Worm (Caenorhabditis elegans) whole organism, L4 larva: ENCODE data around the gene sra-27.

ENCODE experiments used
- F26F4.8 ChIP-seq: fragments of 200-800 bp; sonication (Bioruptor generic); conservative IDR thresholded peaks from 2 replicates; pipeline ENCODE4 v1.3.6; 2022; ENCODE audit warnings: missing genetic modification characterization, missing compliant biosample characterization
- F37D6.2 ChIP-seq: sonication (generic microtip); optimal IDR thresholded peaks from 2 replicates; lab custom pipeline; 2016; ENCODE audit warnings: mild to moderate bottlenecking, missing genetic modification characterization, missing compliant biosample characterization
- F44E2.7 ChIP-seq: fragments of 200-800 bp; sonication (Bioruptor generic); IDR thresholded peaks from 2 replicates; pipeline ENCODE4 v2.1.2; 2022; ENCODE audit warnings: missing genetic modification characterization, missing compliant biosample characterization
- F49E8.2 ChIP-seq: sonication (generic microtip); optimal IDR thresholded peaks from 2 replicates; lab custom pipeline; 2016; ENCODE audit warnings: missing compliant biosample characterization, mild to moderate bottlenecking, missing genetic modification characterization, borderline replicate concordance
- R02D3.7 ChIP-seq: fragments of 150-350 bp; sonication (generic microtip); optimal IDR thresholded peaks from 3 replicates; lab custom pipeline; 2014; ENCODE audit warnings: missing biosample characterization, missing genetic modification characterization
- ZK546.5 ChIP-seq, 2 experiments: sonication (generic microtip); optimal IDR thresholded peaks; 2 replicates each; lab custom pipeline; 2017; ENCODE audit warnings: missing biosample characterization in 2 of 2, missing genetic modification characterization in 2 of 2
- aha-1 ChIP-seq: fragments of 150-350 bp; peaks from one replicate; lab custom pipeline; 2014; ENCODE audit warnings: missing biosample characterization, missing genetic modification characterization
- attf-4 ChIP-seq: sonication (generic microtip); optimal IDR thresholded peaks from 3 replicates; lab custom pipeline; 2017; ENCODE audit warnings: missing biosample characterization, missing genetic modification characterization
- ceh-44 ChIP-seq: fragments of 200-800 bp; sonication (Bioruptor generic); IDR thresholded peaks from 2 replicates; pipeline ENCODE4 v1.3.6; 2022; ENCODE audit warnings: missing genetic modification reagents, missing genetic modification characterization, missing compliant biosample characterization
- ceh-62 ChIP-seq: sonication (generic microtip); optimal IDR thresholded peaks from 2 replicates; lab custom pipeline; 2017; ENCODE audit warnings: missing biosample characterization, missing genetic modification characterization
- ces-1 ChIP-seq: fragments of 150-350 bp; sonication (generic microtip); optimal IDR thresholded peaks from 4 replicates; lab custom pipeline; 2014; ENCODE audit warnings: missing biosample characterization, missing genetic modification reagents, missing genetic modification characterization
- ctbp-1 ChIP-seq: fragments of 200-800 bp; sonication (Bioruptor generic); IDR thresholded peaks from 2 replicates; pipeline ENCODE4 v1.3.6; 2022; ENCODE audit warnings: missing genetic modification reagents, missing genetic modification characterization, missing compliant biosample characterization
- daf-16 ChIP-seq, 3 experiments: sonication (generic microtip); optimal IDR thresholded peaks; 2 replicates each; lab custom pipeline; 2016 to 2017; ENCODE audit warnings: missing genetic modification characterization in 3 of 3, missing genetic modification reagents in 3 of 3, mild to moderate bottlenecking in 2 of 3, missing compliant biosample characterization in 2 of 3, missing biosample characterization in 1 of 3, moderate library complexity in 1 of 3
- daf-19 ChIP-seq: fragments of 200-800 bp; sonication (Bioruptor generic); conservative IDR thresholded peaks from 2 replicates; pipeline ENCODE4 v1.3.6; 2022; ENCODE audit warnings: missing genetic modification characterization, missing compliant biosample characterization
- dpl-1 ChIP-seq: fragments of 150-350 bp; optimal IDR thresholded peaks from 2 replicates; lab custom pipeline; 2014; ENCODE audit warnings: missing biosample characterization, missing genetic modification reagents, missing genetic modification characterization
- duxl-1 ChIP-seq: sonication (generic microtip); optimal IDR thresholded peaks from 2 replicates; lab custom pipeline; 2016; ENCODE audit warnings: mild to moderate bottlenecking, missing genetic modification characterization, moderate library complexity, missing compliant biosample characterization; ENCODE audit not compliant: poor library complexity
- dve-1 ChIP-seq: sonication (generic microtip); optimal IDR thresholded peaks from 2 replicates; lab custom pipeline; 2017; ENCODE audit warnings: antibody characterized with exemption, mild to moderate bottlenecking, missing genetic modification characterization, missing compliant biosample characterization; ENCODE audit not compliant: insufficient read depth
- egl-43 ChIP-seq: fragments of 200-800 bp; sonication (Bioruptor generic); IDR thresholded peaks from 2 replicates; pipeline ENCODE4 v1.3.6; 2022; ENCODE audit warnings: missing genetic modification reagents, missing genetic modification characterization, missing compliant biosample characterization
- fkh-10 ChIP-seq: fragments of 150-350 bp; optimal IDR thresholded peaks from 2 replicates; lab custom pipeline; 2014; ENCODE audit warnings: missing biosample characterization, missing genetic modification reagents, missing genetic modification characterization
- gei-8 ChIP-seq: fragments of 200-800 bp; sonication (Bioruptor generic); optimal IDR thresholded peaks from 2 replicates; lab custom pipeline; 2018; ENCODE audit warnings: mild to moderate bottlenecking, missing genetic modification characterization, missing compliant biosample characterization
- hif-1 ChIP-seq, 2 experiments: sonication (generic microtip); optimal IDR thresholded peaks; 2 replicates each; lab custom pipeline; 2016 to 2017; ENCODE audit warnings: missing compliant biosample characterization in 2 of 2, missing genetic modification characterization in 2 of 2, missing genetic modification reagents in 2 of 2, missing genotype in 2 of 2, mild to moderate bottlenecking in 1 of 2
- hlh-11 ChIP-seq: fragments of 200-800 bp; sonication (Bioruptor generic); optimal IDR thresholded peaks from 2 replicates; lab custom pipeline; 2018; ENCODE audit warnings: mild to moderate bottlenecking, missing genetic modification characterization, missing compliant biosample characterization
- hlh-30 ChIP-seq: sonication (generic microtip); optimal IDR thresholded peaks from 2 replicates; lab custom pipeline; 2017; ENCODE audit warnings: antibody characterized with exemption, mild to moderate bottlenecking, missing genetic modification characterization, missing compliant biosample characterization; ENCODE audit not compliant: insufficient read depth
- hmg-1.1 ChIP-seq: fragments of 200-800 bp; sonication (Bioruptor generic); IDR thresholded peaks from 2 replicates; pipeline ENCODE4 v1.3.6; 2022; ENCODE audit warnings: missing genetic modification reagents, missing genetic modification characterization, missing compliant biosample characterization
- jun-1 ChIP-seq: fragments of 150-350 bp; optimal IDR thresholded peaks from 2 replicates; lab custom pipeline; 2014; ENCODE audit warnings: missing biosample characterization, missing genetic modification reagents, missing genetic modification characterization
- lin-15B ChIP-seq: fragments of 150-350 bp; sonication (generic microtip); optimal IDR thresholded peaks from 3 replicates; lab custom pipeline; 2014; ENCODE audit warnings: missing biosample characterization, missing genetic modification characterization
- lin-29 ChIP-seq: fragments of 200-800 bp; sonication (Bioruptor generic); IDR thresholded peaks from 2 replicates; pipeline ENCODE4 v1.3.6; 2022; ENCODE audit warnings: missing genetic modification reagents, missing genetic modification characterization, missing compliant biosample characterization
- lin-39 ChIP-seq: fragments of 150-350 bp; optimal IDR thresholded peaks from 2 replicates; lab custom pipeline; 2014; ENCODE audit warnings: missing biosample characterization, missing genetic modification reagents, missing genetic modification characterization
- lir-3 ChIP-seq: sonication (generic microtip); optimal IDR thresholded peaks from 2 replicates; lab custom pipeline; 2016; ENCODE audit warnings: mild to moderate bottlenecking, missing genetic modification characterization, missing compliant biosample characterization
- lsy-2 ChIP-seq, 2 experiments: fragments of 150-350 bp in 1 of 2; sonication (generic microtip) in 1 of 2; optimal IDR thresholded peaks; 2 replicates each; lab custom pipeline; 2014 to 2017; ENCODE audit warnings: missing biosample characterization in 2 of 2, missing genetic modification characterization in 2 of 2
- mdl-1 ChIP-seq, 2 experiments: fragments of 150-350 bp in 1 of 2; sonication (generic microtip) in 1 of 2; optimal IDR thresholded peaks; 2 replicates each; lab custom pipeline; 2014 to 2017; ENCODE audit warnings: missing biosample characterization in 2 of 2, missing genetic modification characterization in 2 of 2
- mep-1 ChIP-seq: fragments of 150-350 bp; sonication (generic microtip); optimal IDR thresholded peaks from 3 replicates; lab custom pipeline; 2014; ENCODE audit warnings: missing biosample characterization, missing genetic modification characterization
- mes-2 ChIP-seq: sonication (generic microtip); optimal IDR thresholded peaks from 2 replicates; lab custom pipeline; 2016; ENCODE audit warnings: missing genotype, mild to moderate bottlenecking, missing genetic modification characterization, missing compliant biosample characterization; ENCODE audit not compliant: poor library complexity, severe bottlenecking
- mxl-2 ChIP-seq: fragments of 200-800 bp; sonication (Bioruptor generic); conservative IDR thresholded peaks from 2 replicates; pipeline ENCODE4 v1.3.6; 2022; ENCODE audit warnings: missing genetic modification reagents, missing genetic modification characterization, missing compliant biosample characterization
- mxl-3 ChIP-seq: fragments of 200-800 bp; sonication (Bioruptor generic); optimal IDR thresholded peaks from 2 replicates; lab custom pipeline; 2018; ENCODE audit warnings: mild to moderate bottlenecking, missing genetic modification characterization, missing compliant biosample characterization
- nhr-237 ChIP-seq: sonication (generic microtip); optimal IDR thresholded peaks from 2 replicates; lab custom pipeline; 2017; ENCODE audit warnings: missing biosample characterization, missing genetic modification characterization
- nhr-28 ChIP-seq: fragments of 150-350 bp; optimal IDR thresholded peaks from 2 replicates; lab custom pipeline; 2014; ENCODE audit warnings: missing biosample characterization, missing genetic modification characterization
- nhr-41 ChIP-seq: fragments of 200-800 bp; sonication (Bioruptor generic); IDR thresholded peaks from 2 replicates; pipeline ENCODE4 v1.3.6; 2022; ENCODE audit warnings: missing genetic modification reagents, missing genetic modification characterization, missing compliant biosample characterization
- nhr-48 ChIP-seq: sonication (generic microtip); optimal IDR thresholded peaks from 2 replicates; lab custom pipeline; 2016; ENCODE audit warnings: mild to moderate bottlenecking, missing genetic modification characterization, missing compliant biosample characterization
- nhr-6 ChIP-seq: fragments of 150-350 bp; optimal IDR thresholded peaks from 2 replicates; lab custom pipeline; 2014; ENCODE audit warnings: missing biosample characterization, missing genetic modification characterization
- nhr-76 ChIP-seq: fragments of 150-350 bp; optimal IDR thresholded peaks from 2 replicates; lab custom pipeline; 2014; ENCODE audit warnings: missing biosample characterization, missing genetic modification characterization
- nhr-77 ChIP-seq: fragments of 150-350 bp; optimal IDR thresholded peaks from 2 replicates; lab custom pipeline; 2014; ENCODE audit warnings: missing biosample characterization, missing genetic modification characterization
- pha-4 ChIP-seq, 2 experiments: fragments of 150-350 bp in 1 of 2; fragments of 200-800 bp in 1 of 2; sonication (Bioruptor generic) in 1 of 2; IDR thresholded peaks in 1 of 2; optimal IDR thresholded peaks in 1 of 2; 2 replicates each; pipeline versions ENCODE4 v1.3.6 to Lab custom; 2014 to 2022; ENCODE audit warnings: missing genetic modification characterization in 2 of 2, missing genetic modification reagents in 2 of 2, missing biosample characterization in 1 of 2, missing compliant biosample characterization in 1 of 2
- snpc-4 ChIP-seq: fragments of 150-350 bp; optimal IDR thresholded peaks from 2 replicates; lab custom pipeline; 2014; ENCODE audit warnings: missing biosample characterization, missing genetic modification characterization
- tag-97 ChIP-seq: fragments of 200-800 bp; sonication (Bioruptor generic); IDR thresholded peaks from 2 replicates; pipeline ENCODE4 v1.3.6; 2022; ENCODE audit warnings: missing genetic modification characterization, missing compliant biosample characterization
- unc-130 ChIP-seq: sonication (generic microtip); optimal IDR thresholded peaks from 2 replicates; lab custom pipeline; 2016; ENCODE audit warnings: missing genetic modification reagents, missing genetic modification characterization, missing compliant biosample characterization
- unc-62 ChIP-seq, 3 experiments: fragments of 150-350 bp in 1 of 3; sonication (generic microtip); optimal IDR thresholded peaks in 2 of 3; peaks in 1 of 3; 1 replicate in 1 of 3; 2 replicates in 2 of 3; lab custom pipeline; 2014 to 2017; ENCODE audit warnings: missing biosample characterization in 3 of 3, missing genetic modification characterization in 3 of 3, missing genetic modification reagents in 3 of 3, missing genotype in 1 of 3
- ztf-11 ChIP-seq: fragments of 150-350 bp; optimal IDR thresholded peaks from 2 replicates; lab custom pipeline; 2014; ENCODE audit warnings: missing biosample characterization, missing genetic modification characterization

Gene sra-27

ce11 chrII:6608626-6609025, 39.8 kb downstream of the sra-27 start:
- TF ChIP-seq mxl-2 (no peak), nhr-76 (tag; lab: Kevin White, UChicago) (no peak), aha-1 (tag; lab: Kevin White, UChicago) (peak; percentile 96), ctbp-1 (GFP tag; lab: Robert Waterston, UW) (no peak), unc-62 (GFP tag; optimal IDR thresholded peaks at IDR 0.05 in 1 of 2; lab: Kevin White, UChicago) (no peak), unc-62 (tag; optimal IDR thresholded peaks at IDR 0.05; lab: Kevin White, UChicago) (no peak), nhr-48 (tag; lab: Kevin White, UChicago) (no peak), duxl-1 (tag; lab: Kevin White, UChicago) (no peak), R02D3.7 (tag; lab: Kevin White, UChicago) (no peak)

ce11 chrII:6609315-6609842, 40.6 kb downstream of the sra-27 start, which contains the start of gene epg-5:
TSS of gene epg-5 (minus strand) at chrII:6609365.
- no peak for TF ChIP-seq attf-4 (tag; lab: Kevin White, UChicago)
- no peak for TF ChIP-seq nhr-76 (tag; lab: Kevin White, UChicago)
- TF ChIP-seq nhr-28 (tag; lab: Kevin White, UChicago): peak; percentile 32
- TF ChIP-seq mxl-3 (GFP tag; lab: Kevin White, UChicago): peak; percentile 36
- no peak for TF ChIP-seq ces-1
- TF ChIP-seq daf-16 (GFP tag; optimal IDR thresholded peaks at IDR 0.05; lab: Kevin White, UChicago): no peak
- TF ChIP-seq daf-16 (tag; optimal IDR thresholded peaks at IDR 0.05; lab: Kevin White, UChicago): no peak
- no peak for TF ChIP-seq snpc-4 (tag; lab: Kevin White, UChicago)
- no peak for TF ChIP-seq nhr-237 (tag; lab: Kevin White, UChicago)
- TF ChIP-seq lsy-2 (tag; optimal IDR thresholded peaks at IDR 0.05; lab: Kevin White, UChicago): peak in 1 of 2 experiments; percentile 38
- TF ChIP-seq jun-1: no peak
- TF ChIP-seq egl-43 (GFP tag; lab: Robert Waterston, UW): no peak
- no peak for TF ChIP-seq lin-15B (tag; lab: Kevin White, UChicago)
- no peak for TF ChIP-seq F44E2.7 (GFP tag; lab: Robert Waterston, UW)
- TF ChIP-seq F37D6.2 (tag; lab: Kevin White, UChicago): no peak
- TF ChIP-seq mdl-1 (tag; optimal IDR thresholded peaks at IDR 0.05; lab: Kevin White, UChicago): peak in 1 of 2 experiments; percentile 53
- TF ChIP-seq dpl-1 (GFP tag; lab: Kevin White, UChicago): peak; percentile 6
- peak; percentile 43 for TF ChIP-seq hlh-11 (tag; lab: Kevin White, UChicago)
- TF ChIP-seq tag-97 (GFP tag; lab: Robert Waterston, UW): no peak
- TF ChIP-seq hif-1 (tag; optimal IDR thresholded peaks at IDR 0.05; lab: Kevin White, UChicago): peak in 1 of 2 experiments; percentile 4
- TF ChIP-seq lir-3: no peak
- no peak for TF ChIP-seq F26F4.8 (GFP tag; lab: Robert Waterston, UW)
- TF ChIP-seq hlh-30 (tag; lab: Kevin White, UChicago): peak; percentile 83
- TF ChIP-seq ceh-62 (tag; lab: Kevin White, UChicago): no peak
- TF ChIP-seq lin-39 (tag; lab: Kevin White, UChicago): no peak
- TF ChIP-seq dve-1 (tag; lab: Kevin White, UChicago): peak; percentile 15
- no peak for TF ChIP-seq nhr-41 (GFP tag; lab: Robert Waterston, UW)
- no peak for TF ChIP-seq pha-4 (GFP tag; IDR thresholded peaks at IDR 0.05; lab: Robert Waterston, UW)
- no peak for TF ChIP-seq pha-4 (tag; optimal IDR thresholded peaks at IDR 0.05; lab: Kevin White, UChicago)
- TF ChIP-seq ztf-11: no peak
- no peak for TF ChIP-seq unc-130 (GFP tag; lab: Kevin White, UChicago)
- no peak for TF ChIP-seq F49E8.2
- no peak for TF ChIP-seq fkh-10 (GFP tag; lab: Kevin White, UChicago)
- TF ChIP-seq daf-19 (GFP tag; lab: Robert Waterston, UW): no peak
- no peak for TF ChIP-seq ceh-44 (GFP tag; lab: Robert Waterston, UW)
- TF ChIP-seq nhr-77 (tag; lab: Kevin White, UChicago): no peak
- TF ChIP-seq ZK546.5 (tag; optimal IDR thresholded peaks at IDR 0.05; lab: Kevin White, UChicago): no peak
- no peak for TF ChIP-seq gei-8
- 0 out of 2 replicates have a peak, but pooled peaks have one; percentile 27 for TF ChIP-seq hmg-1.1 (GFP tag; lab: Robert Waterston, UW)
- peak; percentile 46 for TF ChIP-seq mes-2 (tag; lab: Kevin White, UChicago)
- no peak for TF ChIP-seq nhr-6
- no peak for TF ChIP-seq lin-29 (GFP tag; lab: Robert Waterston, UW)
- TF ChIP-seq mep-1: peak; percentile 55
